Worm (Caenorhabditis elegans) whole organism, mixed stage, embryonic: ENCODE measurements around the gene Y51H4A.6.

ENCODE experiments used
- M03D4.4 ChIP-seq: sonication (generic microtip); optimal IDR thresholded peaks from 2 replicates; lab custom pipeline; 2017; ENCODE audit warnings: mild to moderate bottlenecking, missing genetic modification characterization, missing compliant biosample characterization
- bed-3 ChIP-seq: fragments of 200-800 bp; sonication (Bioruptor generic); optimal IDR thresholded peaks from 3 replicates; lab custom pipeline; 2018; ENCODE audit warnings: mild to moderate bottlenecking, missing genetic modification characterization, moderate library complexity, missing compliant biosample characterization
- blmp-1 ChIP-seq: fragments of 150-350 bp; optimal IDR thresholded peaks from 2 replicates; lab custom pipeline; 2014; ENCODE audit warnings: missing biosample characterization, missing genetic modification characterization
- ceh-39 ChIP-seq: fragments of 150-350 bp; optimal IDR thresholded peaks from 2 replicates; lab custom pipeline; 2014; ENCODE audit warnings: missing biosample characterization, missing genetic modification characterization
- ceh-43 ChIP-seq: fragments of 200-800 bp; sonication (Bioruptor generic); optimal IDR thresholded peaks from 2 replicates; lab custom pipeline; 2018; ENCODE audit warnings: mild to moderate bottlenecking, missing genetic modification characterization, moderate library complexity, missing compliant biosample characterization
- ceh-83 ChIP-seq: fragments of 200-800 bp; sonication (Bioruptor generic); optimal IDR thresholded peaks from 2 replicates; lab custom pipeline; 2018; ENCODE audit warnings: mild to moderate bottlenecking, missing genetic modification characterization, missing compliant biosample characterization
- ces-1 ChIP-seq: fragments of 150-350 bp; optimal IDR thresholded peaks from 2 replicates; lab custom pipeline; 2014; ENCODE audit warnings: missing biosample characterization, missing genetic modification reagents, missing genetic modification characterization
- cnd-1 ChIP-seq: fragments of 200-800 bp; sonication (Bioruptor generic); optimal IDR thresholded peaks from 2 replicates; lab custom pipeline; 2018; ENCODE audit warnings: mild to moderate bottlenecking, missing genetic modification characterization, missing compliant biosample characterization
- drap-1 ChIP-seq: fragments of 200-800 bp; sonication (Bioruptor generic); optimal IDR thresholded peaks from 3 replicates; lab custom pipeline; 2018; ENCODE audit warnings: mild to moderate bottlenecking, missing genetic modification characterization, missing compliant biosample characterization
- elt-1 ChIP-seq: sonication (generic microtip); optimal IDR thresholded peaks from 2 replicates; lab custom pipeline; 2017; ENCODE audit warnings: missing genetic modification characterization, mild to moderate bottlenecking, missing compliant biosample characterization, antibody characterized with exemption, moderate library complexity, borderline replicate concordance; ENCODE audit not compliant: insufficient read depth
- elt-3 ChIP-seq: fragments of 150-350 bp; optimal IDR thresholded peaks from 2 replicates; lab custom pipeline; 2014; ENCODE audit warnings: missing biosample characterization, missing genetic modification characterization
- flh-1 ChIP-seq: fragments of 200-800 bp; sonication (Bioruptor generic); optimal IDR thresholded peaks from 2 replicates; lab custom pipeline; 2018; ENCODE audit warnings: mild to moderate bottlenecking, missing genetic modification characterization, moderate library complexity, missing compliant biosample characterization
- ham-2 ChIP-seq: fragments of 200-800 bp; sonication (Bioruptor generic); optimal IDR thresholded peaks from 2 replicates; lab custom pipeline; 2018; ENCODE audit warnings: mild to moderate bottlenecking, missing genetic modification characterization, missing compliant biosample characterization
- hlh-1 ChIP-seq: fragments of 150-350 bp; optimal IDR thresholded peaks from 2 replicates; lab custom pipeline; 2014; ENCODE audit warnings: missing biosample characterization, missing genetic modification reagents, missing genetic modification characterization
- lin-13 ChIP-seq: fragments of 150-350 bp; optimal IDR thresholded peaks from 2 replicates; lab custom pipeline; 2014; ENCODE audit warnings: missing biosample characterization, missing genetic modification characterization
- lin-32 ChIP-seq: fragments of 200-800 bp; sonication (Bioruptor generic); optimal IDR thresholded peaks from 2 replicates; lab custom pipeline; 2018; ENCODE audit warnings: mild to moderate bottlenecking, missing genetic modification characterization, missing compliant biosample characterization
- lsy-2 ChIP-seq: fragments of 150-350 bp; optimal IDR thresholded peaks from 2 replicates; lab custom pipeline; 2014; ENCODE audit warnings: missing biosample characterization, missing genetic modification characterization
- mab-5 ChIP-seq: fragments of 150-350 bp; optimal IDR thresholded peaks from 2 replicates; lab custom pipeline; 2014; ENCODE audit warnings: missing biosample characterization, missing genetic modification characterization
- mep-1 ChIP-seq: fragments of 150-350 bp; optimal IDR thresholded peaks from 2 replicates; lab custom pipeline; 2017; ENCODE audit warnings: missing biosample characterization, missing genetic modification reagents, missing genetic modification characterization, inconsistent platforms
- mls-2 ChIP-seq: sonication (generic microtip); optimal IDR thresholded peaks from 2 replicates; lab custom pipeline; 2016; ENCODE audit warnings: mild to moderate bottlenecking, missing genetic modification characterization, moderate library complexity, missing compliant biosample characterization
- nhr-12 ChIP-seq: fragments of 150-350 bp; optimal IDR thresholded peaks from 2 replicates; lab custom pipeline; 2014; ENCODE audit warnings: missing biosample characterization, missing genetic modification characterization
- nhr-2 ChIP-seq: fragments of 150-350 bp; optimal IDR thresholded peaks from 2 replicates; lab custom pipeline; 2014; ENCODE audit warnings: missing biosample characterization, missing genetic modification characterization
- nhr-237 ChIP-seq: fragments of 150-350 bp; optimal IDR thresholded peaks from 2 replicates; lab custom pipeline; 2014; ENCODE audit warnings: missing biosample characterization, missing genetic modification characterization
- nhr-28 ChIP-seq: fragments of 150-350 bp; optimal IDR thresholded peaks from 2 replicates; lab custom pipeline; 2014; ENCODE audit warnings: missing biosample characterization, missing genetic modification characterization
- nhr-76 ChIP-seq: sonication (generic microtip); optimal IDR thresholded peaks from 2 replicates; lab custom pipeline; 2017; ENCODE audit warnings: missing biosample characterization, missing genetic modification characterization
- pha-4 ChIP-seq: fragments of 150-350 bp; optimal IDR thresholded peaks from 2 replicates; lab custom pipeline; 2018; ENCODE audit warnings: missing biosample characterization, missing genetic modification reagents, missing genetic modification characterization
- sem-2 ChIP-seq: fragments of 200-800 bp; sonication (Bioruptor generic); optimal IDR thresholded peaks from 2 replicates; lab custom pipeline; 2018; ENCODE audit warnings: mild to moderate bottlenecking, missing genetic modification characterization, missing compliant biosample characterization
- snpc-4 ChIP-seq: fragments of 150-350 bp; optimal IDR thresholded peaks from 2 replicates; lab custom pipeline; 2014; ENCODE audit warnings: missing biosample characterization, missing genetic modification characterization
- sptf-1 ChIP-seq: sonication (generic microtip); optimal IDR thresholded peaks from 2 replicates; lab custom pipeline; 2017; ENCODE audit warnings: mild to moderate bottlenecking, missing genetic modification characterization, moderate library complexity, missing compliant biosample characterization
- tbx-8 ChIP-seq: fragments of 200-800 bp; sonication (Bioruptor generic); optimal IDR thresholded peaks from 2 replicates; lab custom pipeline; 2018; ENCODE audit warnings: mild to moderate bottlenecking, missing genetic modification characterization, moderate library complexity, missing compliant biosample characterization
- unc-120 ChIP-seq: sonication (generic microtip); optimal IDR thresholded peaks from 2 replicates; lab custom pipeline; 2017; ENCODE audit warnings: missing genetic modification characterization, missing compliant biosample characterization; ENCODE audit not compliant: poor library complexity, severe bottlenecking
- unc-39 ChIP-seq: fragments of 150-350 bp; optimal IDR thresholded peaks from 2 replicates; lab custom pipeline; 2014; ENCODE audit warnings: missing biosample characterization, missing genetic modification characterization
- unc-62 ChIP-seq: fragments of 150-350 bp; optimal IDR thresholded peaks from 2 replicates; lab custom pipeline; 2014; ENCODE audit warnings: missing biosample characterization, missing genetic modification reagents, missing genetic modification characterization
- zip-8 ChIP-seq: fragments of 150-350 bp; optimal IDR thresholded peaks from 2 replicates; lab custom pipeline; 2014; ENCODE audit warnings: missing biosample characterization, missing genetic modification characterization
- ztf-11 ChIP-seq: fragments of 150-350 bp; optimal IDR thresholded peaks from 2 replicates; lab custom pipeline; 2014; ENCODE audit warnings: missing biosample characterization, missing genetic modification characterization

The Y51H4A.6 gene

DNA sequence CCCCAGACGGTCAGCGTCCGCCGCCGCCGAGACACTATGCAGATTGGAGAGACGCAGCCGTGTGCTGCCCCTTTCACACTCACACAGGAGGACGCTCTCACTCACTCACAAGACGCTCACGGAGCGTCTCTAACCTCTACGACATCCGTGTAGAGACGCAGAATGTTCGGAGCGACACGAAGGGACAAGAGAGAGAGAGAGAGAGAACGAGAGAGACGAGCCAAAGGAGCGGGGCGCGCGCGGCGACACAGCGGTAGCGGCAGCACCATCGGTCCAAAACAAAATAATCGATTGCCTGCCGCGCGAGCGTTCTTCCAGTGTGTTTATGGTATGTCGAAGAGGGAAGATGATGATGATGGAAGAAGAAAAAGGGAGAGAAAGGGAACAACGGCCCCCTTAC, 41.1 kb upstream of the Y51H4A.6 start:
- peak; percentile 26 for TF ChIP-seq cnd-1 (tag; lab: Kevin White, UChicago)
- TF ChIP-seq snpc-4 = no peak
- no peak for TF ChIP-seq nhr-12
- TF ChIP-seq unc-120 (tag; lab: Kevin White, UChicago) = peak; percentile 86
- no peak for TF ChIP-seq nhr-76 (tag; lab: Kevin White, UChicago)
- TF ChIP-seq sptf-1 (tag; lab: Kevin White, UChicago) = peak; percentile 46
- peak; percentile 24 for TF ChIP-seq ceh-83 (GFP tag; lab: Kevin White, UChicago)
- peak; percentile 77 for TF ChIP-seq mep-1 (tag; lab: Kevin White, UChicago)
- peak; percentile 50 for TF ChIP-seq mls-2
- TF ChIP-seq elt-3 = no peak
- TF ChIP-seq lin-13 = no peak
- TF ChIP-seq flh-1 (GFP tag; lab: Kevin White, UChicago) = no peak
- no peak for TF ChIP-seq sem-2
- TF ChIP-seq M03D4.4 = peak; percentile 47
- no peak for TF ChIP-seq mab-5 (tag; lab: Kevin White, UChicago)
- TF ChIP-seq unc-39 (tag; lab: Kevin White, UChicago) = peak; percentile 36
- TF ChIP-seq drap-1 (GFP tag; lab: Kevin White, UChicago) = peak; percentile 52
- TF ChIP-seq tbx-8 (GFP tag; lab: Kevin White, UChicago) = no peak
- peak; percentile 92 for TF ChIP-seq ham-2 (GFP tag; lab: Kevin White, UChicago)
- TF ChIP-seq zip-8 (tag; lab: Kevin White, UChicago) = no peak
- TF ChIP-seq hlh-1 (tag; lab: Kevin White, UChicago) = peak; percentile 1
- TF ChIP-seq ztf-11 = peak; percentile 86
- no peak for TF ChIP-seq lin-32 (GFP tag; lab: Kevin White, UChicago)
- TF ChIP-seq pha-4 = peak; percentile 82
- TF ChIP-seq nhr-28 (tag; lab: Kevin White, UChicago) = no peak
- TF ChIP-seq ces-1 (GFP tag; lab: Kevin White, UChicago) = peak; percentile 38
- TF ChIP-seq lsy-2 = peak; percentile 68
- TF ChIP-seq nhr-2 (tag; lab: Kevin White, UChicago) = no peak
- TF ChIP-seq blmp-1 = no peak
- TF ChIP-seq ceh-39 = no peak
- peak; percentile 83 for TF ChIP-seq unc-62

ce11 chrIV:16492937-16493336, 40.5 kb upstream of the Y51H4A.6 start:
- TF ChIP-seq M03D4.4 (no peak), ceh-39 (no peak), nhr-237 (tag; lab: Kevin White, UChicago) (no peak), nhr-76 (tag; lab: Kevin White, UChicago) (no peak), nhr-2 (tag; lab: Kevin White, UChicago) (no peak)

DNA sequence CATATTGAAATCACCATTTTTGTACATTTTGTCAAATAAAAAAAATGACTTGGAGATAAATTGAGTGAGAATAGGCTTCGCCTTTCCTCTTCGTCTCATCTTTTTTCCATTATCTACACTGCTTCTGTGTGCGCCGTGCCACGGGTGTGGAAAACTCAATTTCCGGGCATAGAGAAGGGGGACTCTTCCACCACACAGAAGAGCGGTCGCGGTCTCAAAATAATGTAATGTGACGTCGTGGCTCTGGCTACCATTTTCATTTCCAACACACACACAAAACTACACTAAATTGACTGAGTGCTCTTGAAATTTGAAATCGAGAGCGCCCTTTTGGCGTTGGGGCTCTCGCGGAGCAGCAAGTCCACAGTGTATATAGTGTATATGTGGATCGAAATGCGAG, 39.5 kb upstream of the Y51H4A.6 start:
- no peak for TF ChIP-seq hlh-1 (tag; lab: Kevin White, UChicago)
- TF ChIP-seq sptf-1 (tag; lab: Kevin White, UChicago) = no peak
- peak; percentile 77 for TF ChIP-seq ces-1 (GFP tag; lab: Kevin White, UChicago)
- TF ChIP-seq unc-39 (tag; lab: Kevin White, UChicago) = no peak

- TF ChIP-seq mab-5 (tag; lab: Kevin White, UChicago) (peak; percentile 42), elt-1 (no peak), unc-62 (peak; percentile 62), nhr-2 (tag; lab: Kevin White, UChicago) (no peak), nhr-12 (no peak), unc-39 (tag; lab: Kevin White, UChicago) (no peak), hlh-1 (tag; lab: Kevin White, UChicago) (no peak), ces-1 (GFP tag; lab: Kevin White, UChicago) (peak; percentile 59), M03D4.4 (no peak), unc-120 (tag; lab: Kevin White, UChicago) (peak; percentile 66), cnd-1 (tag; lab: Kevin White, UChicago) (no peak), tbx-8 (GFP tag; lab: Kevin White, UChicago) (no peak)
Observed at ce11 chrIV:16496491-16496890, 37.0 kb upstream of the Y51H4A.6 start.

ce11 chrIV:16498031-16498442, 35.4 kb upstream of the Y51H4A.6 start:
- TF ChIP-seq lin-13 (no peak), unc-120 (tag; lab: Kevin White, UChicago) (peak; percentile 91), nhr-76 (tag; lab: Kevin White, UChicago) (no peak), mls-2 (peak; percentile 44), nhr-2 (tag; lab: Kevin White, UChicago) (no peak), mab-5 (tag; lab: Kevin White, UChicago) (peak; percentile 70), M03D4.4 (peak; percentile 68), ces-1 (GFP tag; lab: Kevin White, UChicago) (peak; percentile 96), ceh-39 (peak; percentile 1), nhr-12 (no peak), sptf-1 (tag; lab: Kevin White, UChicago) (peak; percentile 49), hlh-1 (tag; lab: Kevin White, UChicago) (peak; percentile 30), drap-1 (GFP tag; lab: Kevin White, UChicago) (no peak), ceh-43 (GFP tag; lab: Kevin White, UChicago) (no peak), mep-1 (tag; lab: Kevin White, UChicago) (no peak), unc-62 (peak; percentile 97), zip-8 (tag; lab: Kevin White, UChicago) (no peak), nhr-28 (tag; lab: Kevin White, UChicago) (no peak), lsy-2 (peak; percentile 13), elt-1 (peak; percentile 73), tbx-8 (GFP tag; lab: Kevin White, UChicago) (no peak), pha-4 (peak; percentile 27), bed-3 (no peak), nhr-237 (tag; lab: Kevin White, UChicago) (peak; percentile 67), ham-2 (GFP tag; lab: Kevin White, UChicago) (peak; percentile 39), blmp-1 (peak; percentile 17), flh-1 (GFP tag; lab: Kevin White, UChicago) (no peak)
